Fruit fly (Drosophila melanogaster): ENCODE data around the gene CG5199.

The CG5199 gene

dm6 chr3L:20447957-20448356 lies 4.7 kb downstream of the CG5199 start:
- TF ChIP-seq CG12768 (GFP tag; optimal IDR thresholded peaks at IDR 0.05) (peak; percentile 4), kay (GFP tag; ENCODE audit: borderline replicate concordance) (no peak), CG7101 (tag; optimal IDR thresholded peaks at IDR 0.05) (peak; percentile 35), CG14711 (tag; optimal IDR thresholded peaks at IDR 0.05) (peak; percentile 17), CG5204 (GFP tag; optimal IDR thresholded peaks at IDR 0.05) (no peak), CG11617 (GFP tag; optimal IDR thresholded peaks at IDR 0.05) (peak; percentile 4), CG33017 (tag; optimal IDR thresholded peaks at IDR 0.05) (no peak)

- TF ChIP-seq CG14711 (tag; optimal IDR thresholded peaks at IDR 0.05), result no peak
- no peak for TF ChIP-seq tj (GFP tag; optimal IDR thresholded peaks at IDR 0.05)
- TF ChIP-seq Clk (GFP tag; optimal IDR thresholded peaks at IDR 0.05), result no peak
- no peak for TF ChIP-seq toe (GFP tag; optimal IDR thresholded peaks at IDR 0.05)
- TF ChIP-seq CG33017 (tag; optimal IDR thresholded peaks at IDR 0.05), result no peak
- no peak for TF ChIP-seq kay (GFP tag; ENCODE audit: borderline replicate concordance)
- TF ChIP-seq CG1620 (GFP tag; optimal IDR thresholded peaks at IDR 0.05), result no peak
- no peak for TF ChIP-seq CG11617 (GFP tag; optimal IDR thresholded peaks at IDR 0.05)
- no peak for TF ChIP-seq CG7045 (GFP tag; optimal IDR thresholded peaks at IDR 0.05)
- no peak for TF ChIP-seq Hr96 (GFP tag; optimal IDR thresholded peaks at IDR 0.05)
- no peak for TF ChIP-seq Mnt (GFP tag; optimal IDR thresholded peaks at IDR 0.05)
- no peak for TF ChIP-seq bab1 (GFP tag; optimal IDR thresholded peaks at IDR 0.05)
- TF ChIP-seq CG7101 (tag; optimal IDR thresholded peaks at IDR 0.05), result no peak
- TF ChIP-seq CG12768 (GFP tag; optimal IDR thresholded peaks at IDR 0.05), result no peak
- no peak for TF ChIP-seq pad (GFP tag; optimal IDR thresholded peaks at IDR 0.05)
- TF ChIP-seq Crg-1 (GFP tag; optimal IDR thresholded peaks at IDR 0.05), result no peak
- TF ChIP-seq ovo (GFP tag; optimal IDR thresholded peaks at IDR 0.05), result no peak
- no peak for TF ChIP-seq CG5204 (GFP tag; optimal IDR thresholded peaks at IDR 0.05)
- TF ChIP-seq cnc (optimal IDR thresholded peaks at IDR 0.05), result no peak
- TF ChIP-seq cic (GFP tag; optimal IDR thresholded peaks at IDR 0.05), result no peak
Observed at dm6 chr3L:20447337-20447736, 5.3 kb downstream of the CG5199 start.

dm6 chr3L:20446030-20446429 lies 6.6 kb downstream of the CG5199 start:
- TF ChIP-seq tj (GFP tag; optimal IDR thresholded peaks at IDR 0.05) (no peak), CG1620 (GFP tag; optimal IDR thresholded peaks at IDR 0.05) (no peak), Mnt (GFP tag; optimal IDR thresholded peaks at IDR 0.05) (peak; percentile 34), cic (GFP tag; optimal IDR thresholded peaks at IDR 0.05) (peak; percentile 36), CG12768 (GFP tag; optimal IDR thresholded peaks at IDR 0.05) (no peak), CG7045 (GFP tag; optimal IDR thresholded peaks at IDR 0.05) (no peak), cnc (optimal IDR thresholded peaks at IDR 0.05) (no peak), toe (GFP tag; optimal IDR thresholded peaks at IDR 0.05) (no peak), kay (GFP tag; ENCODE audit: borderline replicate concordance) (no peak), ovo (GFP tag; optimal IDR thresholded peaks at IDR 0.05) (no peak), Hr96 (GFP tag; optimal IDR thresholded peaks at IDR 0.05) (no peak), bab1 (GFP tag; optimal IDR thresholded peaks at IDR 0.05) (no peak), Crg-1 (GFP tag; optimal IDR thresholded peaks at IDR 0.05) (no peak), CG33017 (tag; optimal IDR thresholded peaks at IDR 0.05) (no peak), Clk (GFP tag; optimal IDR thresholded peaks at IDR 0.05) (no peak), CG11617 (GFP tag; optimal IDR thresholded peaks at IDR 0.05) (no peak), CG14711 (tag; optimal IDR thresholded peaks at IDR 0.05) (no peak)

dm6 chr3L:20444815-20445519 lies 7.7 kb downstream of the CG5199 start:
- TF ChIP-seq cnc (optimal IDR thresholded peaks at IDR 0.05) (no peak), tj (GFP tag; optimal IDR thresholded peaks at IDR 0.05) (peak; percentile 41), Mnt (GFP tag; optimal IDR thresholded peaks at IDR 0.05) (peak; percentile 57), CG7045 (GFP tag; optimal IDR thresholded peaks at IDR 0.05) (peak; percentile 76), CG11617 (GFP tag; optimal IDR thresholded peaks at IDR 0.05) (peak; percentile 88), Hr96 (GFP tag; optimal IDR thresholded peaks at IDR 0.05) (peak; percentile 61), CG14711 (tag; optimal IDR thresholded peaks at IDR 0.05) (peak; percentile 85), pad (GFP tag; optimal IDR thresholded peaks at IDR 0.05) (peak; percentile 41), CG33017 (tag; optimal IDR thresholded peaks at IDR 0.05) (peak; percentile 89), CG1620 (GFP tag; optimal IDR thresholded peaks at IDR 0.05) (peak; percentile 18), CG12768 (GFP tag; optimal IDR thresholded peaks at IDR 0.05) (peak; percentile 91), Crg-1 (GFP tag; optimal IDR thresholded peaks at IDR 0.05) (peak; percentile 3), cic (GFP tag; optimal IDR thresholded peaks at IDR 0.05) (peak; percentile 9), CG7101 (tag; optimal IDR thresholded peaks at IDR 0.05) (peak; percentile 90), CG5204 (GFP tag; optimal IDR thresholded peaks at IDR 0.05) (peak; percentile 32), toe (GFP tag; optimal IDR thresholded peaks at IDR 0.05) (peak; percentile 8), Clk (GFP tag; optimal IDR thresholded peaks at IDR 0.05) (peak; percentile 49), kay (GFP tag; ENCODE audit: borderline replicate concordance) (peak; percentile 86), bab1 (GFP tag; optimal IDR thresholded peaks at IDR 0.05) (peak; percentile 68), ovo (GFP tag; optimal IDR thresholded peaks at IDR 0.05) (no peak)

- no peak for TF ChIP-seq CG5204 (GFP tag; optimal IDR thresholded peaks at IDR 0.05)
- TF ChIP-seq bab1 (GFP tag; optimal IDR thresholded peaks at IDR 0.05), result no peak
- no peak for TF ChIP-seq cic (GFP tag; optimal IDR thresholded peaks at IDR 0.05)
- no peak for TF ChIP-seq CG7045 (GFP tag; optimal IDR thresholded peaks at IDR 0.05)
- no peak for TF ChIP-seq Crg-1 (GFP tag; optimal IDR thresholded peaks at IDR 0.05)
- no peak for TF ChIP-seq CG12768 (GFP tag; optimal IDR thresholded peaks at IDR 0.05)
- TF ChIP-seq kay (GFP tag; ENCODE audit: borderline replicate concordance), result no peak
- TF ChIP-seq cnc (optimal IDR thresholded peaks at IDR 0.05), result no peak
- no peak for TF ChIP-seq Mnt (GFP tag; optimal IDR thresholded peaks at IDR 0.05)
- TF ChIP-seq pad (GFP tag; optimal IDR thresholded peaks at IDR 0.05), result no peak
- TF ChIP-seq CG11617 (GFP tag; optimal IDR thresholded peaks at IDR 0.05), result no peak
- TF ChIP-seq Hr96 (GFP tag; optimal IDR thresholded peaks at IDR 0.05), result no peak
- no peak for TF ChIP-seq CG14711 (tag; optimal IDR thresholded peaks at IDR 0.05)
- no peak for TF ChIP-seq toe (GFP tag; optimal IDR thresholded peaks at IDR 0.05)
Observed at dm6 chr3L:20442674-20443313, 9.9 kb downstream of the CG5199 start.
